Fruit fly (Drosophila melanogaster): ENCODE results near the gene CG42613.

CG42613 gene

dm6 chr3R:18990514-18990913, 61.5 kb downstream of the CG42613 start (continued):
- TF ChIP-seq prd (optimal IDR thresholded peaks at IDR 0.05) (no peak), prd (GFP tag; IDR thresholded peaks at IDR 0.05) (peak; percentile 30; the same call in 1 of the 3 replicates), CG34376 (GFP tag; optimal IDR thresholded peaks at IDR 0.05) (no peak), CG2712 (tag; optimal IDR thresholded peaks at IDR 0.05) (peak; percentile 5), CG1792 (GFP tag; optimal IDR thresholded peaks at IDR 0.05) (no peak), lbe (GFP tag; optimal IDR thresholded peaks at IDR 0.05) (peak; percentile 18), CG7556 (GFP tag; optimal IDR thresholded peaks at IDR 0.05) (peak; percentile 27), gfzf (GFP tag; optimal IDR thresholded peaks at IDR 0.05) (no peak), CG18262 (tag; optimal IDR thresholded peaks at IDR 0.05) (peak; percentile 30), bcd (GFP tag; optimal IDR thresholded peaks at IDR 0.05) (no peak), CG11504 (tag; optimal IDR thresholded peaks at IDR 0.05) (peak; percentile 28), CG31441 (GFP tag; IDR thresholded peaks at IDR 0.05) (peak; percentile 36; the same call in 1 of the 2 replicates), stc (GFP tag; IDR thresholded peaks at IDR 0.05) (peak; percentile 20; the same call in 1 of the 2 replicates), unpg (GFP tag; optimal IDR thresholded peaks at IDR 0.05) (peak; percentile 30), CoRest (tag; optimal IDR thresholded peaks at IDR 0.05) (peak; percentile 28), Xbp1 (GFP tag; optimal IDR thresholded peaks at IDR 0.05) (no peak), CG12659 (GFP tag; optimal IDR thresholded peaks at IDR 0.05) (no peak), Pdp1 (GFP tag; optimal IDR thresholded peaks at IDR 0.05) (peak in 1 of 2 experiments; percentile 17), lola (GFP tag; optimal IDR thresholded peaks at IDR 0.05) (peak in 1 of 3 experiments; percentile 38), Ssrp (tag; optimal IDR thresholded peaks at IDR 0.05) (peak; percentile 10), aop (GFP tag; IDR thresholded peaks at IDR 0.05) (no peak), PHDP (tag; optimal IDR thresholded peaks at IDR 0.05) (peak; percentile 21), pzg (GFP tag; optimal IDR thresholded peaks at IDR 0.05) (no peak), HLH3B (GFP tag; IDR thresholded peaks at IDR 0.05) (no peak), CG4282 (GFP tag; optimal IDR thresholded peaks at IDR 0.05) (no peak), bsh (GFP tag; optimal IDR thresholded peaks at IDR 0.05) (peak; percentile 43 to 58)

- TF ChIP-seq mirr (GFP tag; optimal IDR thresholded peaks at IDR 0.05) (peak; percentile 89), CG16863 (GFP tag; optimal IDR thresholded peaks at IDR 0.05) (no peak), CG7928 (GFP tag; optimal IDR thresholded peaks at IDR 0.05) (no peak), exex (tag; optimal IDR thresholded peaks at IDR 0.05) (peak; percentile 44), lab (GFP tag; optimal IDR thresholded peaks at IDR 0.05) (peak; percentile 35), CG1647 (GFP tag; optimal IDR thresholded peaks at IDR 0.05) (no peak), CG15073 (GFP tag; optimal IDR thresholded peaks at IDR 0.05) (no peak), Xrp1 (GFP tag; IDR thresholded peaks at IDR 0.05) (no peak), Dip2 (GFP tag; IDR thresholded peaks at IDR 0.05) (no peak), sd (tag; optimal IDR thresholded peaks at IDR 0.05) (peak; percentile 76), CG9437 (GFP tag; optimal IDR thresholded peaks at IDR 0.05) (no peak), al (GFP tag; IDR thresholded peaks at IDR 0.05) (no peak), Blimp-1 (GFP tag; optimal IDR thresholded peaks at IDR 0.05) (no peak), CG10267 (tag; optimal IDR thresholded peaks at IDR 0.05) (no peak), CG30020 (tag; optimal IDR thresholded peaks at IDR 0.05) (no peak), MTF-1 (GFP tag; optimal IDR thresholded peaks at IDR 0.05; ENCODE audit: borderline replicate concordance) (no peak), gem (tag; optimal IDR thresholded peaks at IDR 0.05) (no peak), CG7786 (GFP tag; optimal IDR thresholded peaks at IDR 0.05) (no peak), Rfx (GFP tag; IDR thresholded peaks at IDR 0.05) (no peak), CrebB (tag; optimal IDR thresholded peaks at IDR 0.05) (no peak), esg (GFP tag; conservative IDR thresholded peaks at IDR 0.05) (no peak), CG3847 (GFP tag; IDR thresholded peaks at IDR 0.05) (no peak), CG42726 (GFP tag; IDR thresholded peaks at IDR 0.05; ENCODE audit: partially characterized antibody) (no peak), Asciz (GFP tag; optimal IDR thresholded peaks at IDR 0.05) (no peak), salm (tag; optimal IDR thresholded peaks at IDR 0.05) (peak; percentile 15), Pdp1 (GFP tag; optimal IDR thresholded peaks at IDR 0.05) (peak in 1 of 2 experiments; percentile 86)
Measured at dm6 chr3R:18991721-18992120, 62.7 kb downstream of the CG42613 start.
